Fruit fly (Drosophila melanogaster) S2 (cell line): Measurements from ENCODE around the gene IntS10.

ENCODE experiments used
- CG8478 ChIP-seq: fragments of >200 bp; optimal IDR thresholded peaks from 2 replicates; lab custom pipeline; 2018
- CTCF ChIP-seq, 2 experiments: fragments of >200 bp; optimal IDR thresholded peaks; 2 replicates each; lab custom pipeline; 2018

DNA sequence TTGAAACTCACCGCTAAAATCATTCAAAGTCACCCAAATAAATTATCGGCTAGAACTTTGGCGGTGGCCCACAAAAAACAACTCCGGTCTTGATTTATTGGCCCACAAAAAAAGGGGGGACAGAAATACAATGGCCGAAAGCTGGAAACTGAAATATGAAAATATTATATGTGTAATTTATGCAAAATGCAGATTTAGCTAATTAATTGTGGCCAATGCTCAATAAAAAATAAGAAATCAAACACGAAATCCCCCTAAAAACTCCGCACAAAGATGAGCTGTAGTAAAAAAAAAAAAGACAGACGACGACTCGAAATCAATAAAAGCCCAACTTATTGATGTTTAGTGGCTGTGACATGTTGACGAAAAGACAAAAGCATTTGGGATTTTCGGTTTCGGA is 43.3 kb downstream of the IntS10 start:
- no peak for TF ChIP-seq CTCF (optimal IDR thresholded peaks at IDR 0.05; lab: Kevin White, UChicago)
- TF ChIP-seq CG8478 = no peak
